Fruit fly (Drosophila melanogaster): ENCODE results near the gene mbo.

The mbo gene

dm6 chr3R:12720344-12721200 is 41.7 kb upstream of the mbo start (continued):
- TF ChIP-seq Trl (optimal IDR thresholded peaks at IDR 0.05) (peak in 1 of 2 experiments; percentile 4), Trl (GFP tag; optimal IDR thresholded peaks at IDR 0.05) (no peak), CG10654 (GFP tag; optimal IDR thresholded peaks at IDR 0.05) (no peak), CG2875 (GFP tag; optimal IDR thresholded peaks at IDR 0.05) (no peak), CG6654 (GFP tag; optimal IDR thresholded peaks at IDR 0.05) (no peak), mirr (GFP tag; optimal IDR thresholded peaks at IDR 0.05) (peak; percentile 56), PHDP (tag; optimal IDR thresholded peaks at IDR 0.05) (peak; percentile 6), YL-1 (GFP tag; optimal IDR thresholded peaks at IDR 0.05) (no peak), CG12659 (GFP tag; optimal IDR thresholded peaks at IDR 0.05) (no peak), Vsx1 (GFP tag; optimal IDR thresholded peaks at IDR 0.05) (no peak), HmgZ (tag; optimal IDR thresholded peaks at IDR 0.05) (peak; percentile 15), sens-2 (GFP tag; IDR thresholded peaks at IDR 0.05) (no peak), HLH54F (GFP tag; optimal IDR thresholded peaks at IDR 0.05) (no peak), sug (tag; optimal IDR thresholded peaks at IDR 0.05) (peak; percentile 80), chm (GFP tag; IDR thresholded peaks at IDR 0.05) (no peak), CG7372 (GFP tag; IDR thresholded peaks at IDR 0.05) (no peak), Mes4 (GFP tag; optimal IDR thresholded peaks at IDR 0.05) (no peak), CG8089 (GFP tag; optimal IDR thresholded peaks at IDR 0.05) (no peak), dmrt11E (tag; optimal IDR thresholded peaks at IDR 0.05) (no peak), CG4617 (GFP tag; optimal IDR thresholded peaks at IDR 0.05; ENCODE audit: borderline replicate concordance) (no peak), GATAe (GFP tag; conservative IDR thresholded peaks at IDR 0.05) (0 out of 2 replicates have a peak, but pooled peaks have one; percentile 41), CG30403 (GFP tag; optimal IDR thresholded peaks at IDR 0.05) (peak; percentile 1), CG12299 (tag; optimal IDR thresholded peaks at IDR 0.05) (no peak), CG13296 (GFP tag; optimal IDR thresholded peaks at IDR 0.05) (no peak), bcd (GFP tag; optimal IDR thresholded peaks at IDR 0.05) (no peak), caup (GFP tag; optimal IDR thresholded peaks at IDR 0.05; ENCODE audit: severe bottlenecking) (peak; percentile 5), sens (GFP tag) (peak; percentile 3), Dbx (GFP tag; IDR thresholded peaks at IDR 0.05) (no peak), CG1792 (GFP tag; optimal IDR thresholded peaks at IDR 0.05) (no peak), p53 (GFP tag; optimal IDR thresholded peaks at IDR 0.05) (no peak), sr (GFP tag; IDR thresholded peaks at IDR 0.05) (no peak), Fer2 (tag; optimal IDR thresholded peaks at IDR 0.05) (no peak), Blimp-1 (GFP tag; optimal IDR thresholded peaks at IDR 0.05) (no peak), vnd (GFP tag; IDR thresholded peaks at IDR 0.05; ENCODE audit: partially characterized antibody) (no peak), CG2199 (GFP tag; IDR thresholded peaks at IDR 0.05) (no peak), ap (GFP tag; IDR thresholded peaks at IDR 0.05) (no peak), CG1024 (GFP tag; IDR thresholded peaks at IDR 0.05) (no peak), CG13894 (tag; optimal IDR thresholded peaks at IDR 0.05) (no peak), CG12071 (GFP tag; optimal IDR thresholded peaks at IDR 0.05) (no peak), Mad (GFP tag; optimal IDR thresholded peaks at IDR 0.05) (no peak), CG11247 (GFP tag; IDR thresholded peaks at IDR 0.05) (no peak), emc (GFP tag; optimal IDR thresholded peaks at IDR 0.05) (no peak), lab (GFP tag; optimal IDR thresholded peaks at IDR 0.05) (peak; percentile 40), cwo (GFP tag; optimal IDR thresholded peaks at IDR 0.05) (peak; percentile 22), MESR4 (GFP tag; optimal IDR thresholded peaks at IDR 0.05) (no peak), CG12104 (GFP tag; optimal IDR thresholded peaks at IDR 0.05) (no peak), tin (GFP tag; optimal IDR thresholded peaks at IDR 0.05) (no peak), ci (GFP tag; IDR thresholded peaks at IDR 0.05) (no peak), mld (GFP tag; IDR thresholded peaks at IDR 0.05; ENCODE audit: partially characterized antibody) (no peak), CG33557 (GFP tag; optimal IDR thresholded peaks at IDR 0.05) (no peak)
